Fruit fly (Drosophila melanogaster) whole organism, embryonic: Measurements from ENCODE around the gene CG11698.

Experiments used
- Bdp1 ChIP-seq: fragments of 200-800 bp; sonication (Bioruptor generic); optimal IDR thresholded peaks from 3 replicates; lab custom pipeline; 2016; ENCODE audit warnings: missing biosample characterization, missing genetic modification characterization
- CG10979 ChIP-seq: fragments of 200-800 bp; sonication (Bioruptor generic); optimal IDR thresholded peaks from 2 replicates; lab custom pipeline; 2018; ENCODE audit warnings: missing biosample characterization, mild to moderate bottlenecking, missing genetic modification characterization, moderate library complexity
- CG12219 ChIP-seq: fragments of 200-800 bp; sonication (Bioruptor generic); optimal IDR thresholded peaks from 3 replicates; lab custom pipeline; 2018; ENCODE audit warnings: missing biosample characterization, mild to moderate bottlenecking, missing genetic modification characterization
- CG12744 ChIP-seq: fragments of 200-800 bp; sonication (Bioruptor generic); optimal IDR thresholded peaks from 2 replicates; lab custom pipeline; 2016; ENCODE audit warnings: missing biosample characterization, missing genetic modification characterization
- CG13123 ChIP-seq: fragments of 200-800 bp; sonication (Bioruptor generic); optimal IDR thresholded peaks from 2 replicates; lab custom pipeline; 2016; ENCODE audit warnings: missing biosample characterization, missing genetic modification characterization
- CG14050 ChIP-seq: fragments of 200-800 bp; sonication (Bioruptor generic); IDR thresholded peaks from 3 replicates; pipeline ENCODE4 v1.3.6; 2022; ENCODE audit warnings: missing biosample characterization, missing genetic modification characterization
- CG18011 ChIP-seq: fragments of 200-800 bp; sonication (Bioruptor generic); optimal IDR thresholded peaks from 2 replicates; lab custom pipeline; 2017; ENCODE audit warnings: missing biosample characterization, missing genetic modification characterization, mild to moderate bottlenecking, moderate library complexity, missing genotype
- CG2199 ChIP-seq: fragments of 200-800 bp; sonication (Bioruptor generic); IDR thresholded peaks from 3 replicates; pipeline ENCODE4 v1.3.6; 2022; ENCODE audit warnings: missing biosample characterization, missing genetic modification characterization
- CG30403 ChIP-seq: fragments of 200-800 bp; sonication (Bioruptor generic); optimal IDR thresholded peaks from 3 replicates; lab custom pipeline; 2016; ENCODE audit warnings: missing biosample characterization, missing genetic modification characterization
- CG33557 ChIP-seq: fragments of 200-800 bp; sonication (Bioruptor generic); optimal IDR thresholded peaks from 2 replicates; lab custom pipeline; 2019; ENCODE audit warnings: missing biosample characterization, mild to moderate bottlenecking, missing genetic modification characterization, moderate library complexity
- CG42726 ChIP-seq: fragments of 200-800 bp; sonication (Bioruptor generic); IDR thresholded peaks from 2 replicates; pipeline ENCODE4 v1.3.6; 2022; ENCODE audit warnings: missing biosample characterization, missing genetic modification characterization; ENCODE audit not compliant: partially characterized antibody
- CG6791 ChIP-seq: fragments of 200-800 bp; sonication (Bioruptor generic); IDR thresholded peaks from 3 replicates; pipeline ENCODE4 v1.3.6; 2022; ENCODE audit warnings: missing biosample characterization, missing genetic modification characterization; ENCODE audit not compliant: partially characterized antibody
- D ChIP-seq, 2 experiments: fragments of 200-800 bp in 1 of 2; fragments of >200 bp in 1 of 2; sonication (Bioruptor generic) in 1 of 2; optimal IDR thresholded peaks; 2 replicates in 1 of 2; 3 replicates in 1 of 2; lab custom pipeline; 2017; ENCODE audit warnings: mild to moderate bottlenecking in 1 of 2, missing biosample characterization in 1 of 2, missing genetic modification characterization in 1 of 2, missing genetic modification reagents in 1 of 2
- Dbx ChIP-seq: fragments of 200-800 bp; sonication (Bioruptor generic); IDR thresholded peaks from 3 replicates; pipeline ENCODE4 v1.3.6; 2022; ENCODE audit warnings: missing biosample characterization, missing genetic modification characterization
- Doc2 ChIP-seq: fragments of 200-800 bp; sonication (Bioruptor generic); IDR thresholded peaks from 2 replicates; pipeline ENCODE4 v1.3.6; 2022; ENCODE audit warnings: missing biosample characterization, missing genetic modification characterization
- Dref ChIP-seq: fragments of 200-800 bp; sonication (Bioruptor generic); IDR thresholded peaks from 2 replicates; pipeline ENCODE4 v1.3.6; 2022; ENCODE audit warnings: missing biosample characterization, missing genetic modification characterization
- Ets97D ChIP-seq: fragments of 200-800 bp; sonication (Bioruptor generic); optimal IDR thresholded peaks from 3 replicates; lab custom pipeline; 2016; ENCODE audit warnings: missing biosample characterization, missing genetic modification characterization
- HHEX ChIP-seq: fragments of 200-800 bp; sonication (Bioruptor generic); optimal IDR thresholded peaks from 3 replicates; lab custom pipeline; 2017; ENCODE audit warnings: missing biosample characterization, mild to moderate bottlenecking, missing genetic modification characterization, missing genetic modification reagents
- HLH54F ChIP-seq: fragments of 200-800 bp; sonication (Bioruptor generic); optimal IDR thresholded peaks from 3 replicates; lab custom pipeline; 2016; ENCODE audit warnings: missing biosample characterization, missing genetic modification characterization
- Myb ChIP-seq: fragments of 200-800 bp; sonication (Bioruptor generic); optimal IDR thresholded peaks from 2 replicates; lab custom pipeline; 2016; ENCODE audit warnings: missing biosample characterization, missing genetic modification characterization
- Nf-YB ChIP-seq: fragments of 200-800 bp; sonication (Bioruptor generic); optimal IDR thresholded peaks from 3 replicates; lab custom pipeline; 2019; ENCODE audit warnings: missing biosample characterization, mild to moderate bottlenecking, missing genetic modification characterization, moderate library complexity
- Oli ChIP-seq: fragments of 200-800 bp; sonication (Bioruptor generic); optimal IDR thresholded peaks from 2 replicates; lab custom pipeline; 2018; ENCODE audit warnings: missing biosample characterization, mild to moderate bottlenecking, missing genetic modification characterization, moderate library complexity
- Optix ChIP-seq: fragments of 200-800 bp; sonication (Bioruptor generic); IDR thresholded peaks from 3 replicates; pipeline ENCODE4 v1.3.6; 2022; ENCODE audit warnings: missing biosample characterization, missing genetic modification characterization
- Pdp1 ChIP-seq, 2 experiments: fragments of 200-800 bp; sonication (Bioruptor generic); optimal IDR thresholded peaks; 3 replicates each; lab custom pipeline; 2016; ENCODE audit warnings: missing biosample characterization in 2 of 2, missing genetic modification characterization in 2 of 2, mild to moderate bottlenecking in 1 of 2, moderate library complexity in 1 of 2
- Ptx1 ChIP-seq: fragments of 200-800 bp; sonication (Bioruptor generic); IDR thresholded peaks from 2 replicates; pipeline ENCODE4 v1.3.6; 2022; ENCODE audit warnings: missing biosample characterization, missing genetic modification characterization
- Rfx ChIP-seq: fragments of 200-800 bp; sonication (Bioruptor generic); IDR thresholded peaks from 2 replicates; pipeline ENCODE4 v1.3.6; 2022; ENCODE audit warnings: missing biosample characterization, missing genetic modification characterization
- Sry-δ ChIP-seq: fragments of 200-800 bp; sonication (Bioruptor generic); optimal IDR thresholded peaks from 2 replicates; lab custom pipeline; 2016; ENCODE audit warnings: missing biosample characterization, missing genetic modification characterization
- ci ChIP-seq: fragments of 200-800 bp; sonication (Bioruptor generic); IDR thresholded peaks from 3 replicates; pipeline ENCODE4 v1.3.6; 2022; ENCODE audit warnings: missing biosample characterization, missing genetic modification characterization
- crp ChIP-seq, 2 experiments: fragments of 200-800 bp; sonication (Bioruptor generic); optimal IDR thresholded peaks; 2 replicates in 1 of 2; 3 replicates in 1 of 2; lab custom pipeline; 2017; ENCODE audit warnings: missing biosample characterization in 2 of 2, missing genetic modification characterization in 2 of 2, mild to moderate bottlenecking in 1 of 2, moderate library complexity in 1 of 2
- disco-r ChIP-seq: fragments of 200-800 bp; sonication (Bioruptor generic); optimal IDR thresholded peaks from 2 replicates; lab custom pipeline; 2016; ENCODE audit warnings: missing biosample characterization, missing genetic modification characterization
- ewg ChIP-seq: fragments of 200-800 bp; sonication (Bioruptor generic); optimal IDR thresholded peaks from 3 replicates; lab custom pipeline; 2017; ENCODE audit warnings: mild to moderate bottlenecking, missing biosample characterization, missing genetic modification reagents, missing genetic modification characterization
- exex ChIP-seq: fragments of 200-800 bp; sonication (Bioruptor generic); optimal IDR thresholded peaks from 4 replicates; lab custom pipeline; 2018; ENCODE audit warnings: missing biosample characterization, mild to moderate bottlenecking, missing genetic modification characterization, moderate library complexity
- fd64A ChIP-seq: fragments of 200-800 bp; sonication (Bioruptor generic); optimal IDR thresholded peaks from 3 replicates; lab custom pipeline; 2018; ENCODE audit warnings: missing biosample characterization, mild to moderate bottlenecking, missing genetic modification characterization
- gcm ChIP-seq: fragments of 200-800 bp; sonication (Bioruptor generic); optimal IDR thresholded peaks from 2 replicates; lab custom pipeline; 2019; ENCODE audit warnings: missing biosample characterization, mild to moderate bottlenecking, missing genetic modification characterization, moderate library complexity
- gem ChIP-seq: fragments of 200-800 bp; sonication (Bioruptor generic); optimal IDR thresholded peaks from 2 replicates; lab custom pipeline; 2019; ENCODE audit warnings: missing biosample characterization, mild to moderate bottlenecking, missing genetic modification characterization, moderate library complexity
- grn ChIP-seq: fragments of 200-800 bp; sonication (Bioruptor generic); optimal IDR thresholded peaks from 3 replicates; lab custom pipeline; 2017; ENCODE audit warnings: missing biosample characterization, missing genetic modification characterization
- ken ChIP-seq: fragments of 200-800 bp; sonication (Bioruptor generic); IDR thresholded peaks from 3 replicates; pipeline ENCODE4 v1.3.6; 2022; ENCODE audit warnings: missing biosample characterization, missing genetic modification characterization
- lilli ChIP-seq: fragments of 200-800 bp; sonication (Bioruptor generic); optimal IDR thresholded peaks from 3 replicates; lab custom pipeline; 2016; ENCODE audit warnings: missing biosample characterization, missing genetic modification characterization
- lola ChIP-seq, 3 experiments: fragments of >200 bp in 2 of 3; fragments of 200-800 bp in 1 of 3; sonication (Bioruptor generic) in 1 of 3; optimal IDR thresholded peaks; 2 replicates each; lab custom pipeline; 2017 to 2019; ENCODE audit warnings: missing biosample characterization in 3 of 3, missing genetic modification characterization in 3 of 3, mild to moderate bottlenecking in 1 of 3, moderate library complexity in 1 of 3
- mirr ChIP-seq: fragments of 200-800 bp; sonication (Bioruptor generic); optimal IDR thresholded peaks from 3 replicates; lab custom pipeline; 2018; ENCODE audit warnings: missing biosample characterization, mild to moderate bottlenecking, missing genetic modification characterization
- org-1 ChIP-seq: fragments of 200-800 bp; sonication (Bioruptor generic); optimal IDR thresholded peaks from 2 replicates; lab custom pipeline; 2017; ENCODE audit warnings: missing biosample characterization, missing genetic modification characterization
- scrt ChIP-seq: fragments of 200-800 bp; sonication (Bioruptor generic); optimal IDR thresholded peaks from 2 replicates; lab custom pipeline; 2018; ENCODE audit warnings: missing biosample characterization, mild to moderate bottlenecking, missing genetic modification characterization, moderate library complexity
- sna ChIP-seq: fragments of 200-800 bp; sonication (Bioruptor generic); IDR thresholded peaks from 2 replicates; pipeline ENCODE4 v1.3.6; 2022; ENCODE audit warnings: missing biosample characterization, missing genetic modification characterization; ENCODE audit not compliant: partially characterized antibody
- trh ChIP-seq: fragments of 200-800 bp; sonication (Bioruptor generic); optimal IDR thresholded peaks from 2 replicates; lab custom pipeline; 2016; ENCODE audit warnings: missing biosample characterization, missing genetic modification characterization
- zf30C ChIP-seq: fragments of 200-800 bp; sonication (Bioruptor generic); optimal IDR thresholded peaks from 3 replicates; lab custom pipeline; 2018; ENCODE audit warnings: missing biosample characterization, mild to moderate bottlenecking, missing genetic modification characterization
- zfh1 ChIP-seq: fragments of 200-800 bp; sonication (Bioruptor generic); IDR thresholded peaks from 3 replicates; pipeline ENCODE4 v1.3.6; 2022; ENCODE audit warnings: missing biosample characterization, missing genetic modification characterization

Gene CG11698

dm6 chr3R:8285727-8286344, 26.2 kb upstream of the CG11698 start (continued):
- TF ChIP-seq CG42726 (GFP tag; lab: Robert Waterston, UW) (no peak), lola (GFP tag; optimal IDR thresholded peaks at IDR 0.05; lab: Kevin White, UChicago) (peak in 1 of 3 experiments; percentile 11), CG12744 (GFP tag; lab: Kevin White, UChicago) (no peak), CG10979 (peak; percentile 42), exex (tag; lab: Kevin White, UChicago) (no peak), mirr (no peak), disco-r (no peak)

- TF ChIP-seq Dref (GFP tag; lab: Robert Waterston, UW) (peak; percentile 18; the same call in 1 of the 2 replicates), Bdp1 (GFP tag; lab: Kevin White, UChicago) (no peak)
Observed at dm6 chr3R:8287697-8288096, 24.3 kb upstream of the CG11698 start, which contains the start of gene Nazo. TSS of gene Nazo (plus strand) at chr3R:8287876.

- no peak for TF ChIP-seq scrt (GFP tag; lab: Kevin White, UChicago)
- no peak for TF ChIP-seq Optix (GFP tag; lab: Robert Waterston, UW)
- no peak for TF ChIP-seq Rfx (GFP tag; lab: Robert Waterston, UW)
- TF ChIP-seq CG18011 (GFP tag; lab: Kevin White, UChicago) = no peak
- no peak for TF ChIP-seq org-1
- no peak for TF ChIP-seq CG14050 (GFP tag; lab: Robert Waterston, UW)
- TF ChIP-seq Oli (tag; lab: Kevin White, UChicago) = no peak
- TF ChIP-seq Sry-δ (GFP tag; lab: Kevin White, UChicago) = no peak
- TF ChIP-seq crp (GFP tag; optimal IDR thresholded peaks at IDR 0.05; lab: Kevin White, UChicago) = no peak
- no peak for TF ChIP-seq CG12219 (GFP tag; lab: Kevin White, UChicago)
- no peak for TF ChIP-seq gcm
- 0 out of 2 replicates have a peak, but pooled peaks have one; percentile 14 for TF ChIP-seq Ptx1 (GFP tag; lab: Robert Waterston, UW)
- TF ChIP-seq ewg (GFP tag; lab: Kevin White, UChicago) = no peak
- TF ChIP-seq zf30C (GFP tag; lab: Kevin White, UChicago) = peak; percentile 92
- no peak for TF ChIP-seq Ets97D
- TF ChIP-seq trh = no peak
- TF ChIP-seq sna = no peak
- TF ChIP-seq fd64A (GFP tag; lab: Kevin White, UChicago) = no peak
- 0 out of 3 replicates have a peak, but pooled peaks have one; percentile 38 for TF ChIP-seq CG2199 (GFP tag; lab: Robert Waterston, UW)
- TF ChIP-seq CG30403 (GFP tag; lab: Kevin White, UChicago) = no peak
- TF ChIP-seq D (optimal IDR thresholded peaks at IDR 0.05; lab: Kevin White, UChicago) = no peak
- TF ChIP-seq D (GFP tag; optimal IDR thresholded peaks at IDR 0.05; lab: Kevin White, UChicago) = no peak
- no peak for TF ChIP-seq CG33557
- no peak for TF ChIP-seq Doc2 (GFP tag; lab: Robert Waterston, UW)
- no peak for TF ChIP-seq Nf-YB (GFP tag; lab: Kevin White, UChicago)
- TF ChIP-seq ken (GFP tag; lab: Robert Waterston, UW) = no peak
- no peak for TF ChIP-seq CG6791 (GFP tag; lab: Robert Waterston, UW)
- TF ChIP-seq CG13123 (GFP tag; lab: Kevin White, UChicago) = no peak
- 0 out of 3 replicates have a peak, but pooled peaks have one; percentile 6 for TF ChIP-seq zfh1 (GFP tag; lab: Robert Waterston, UW)
- no peak for TF ChIP-seq Myb
- no peak for TF ChIP-seq lilli (GFP tag; lab: Kevin White, UChicago)
- no peak for TF ChIP-seq Pdp1 (GFP tag; optimal IDR thresholded peaks at IDR 0.05; lab: Kevin White, UChicago)
- TF ChIP-seq gem (tag; lab: Kevin White, UChicago) = no peak
- no peak for TF ChIP-seq HHEX
- TF ChIP-seq Dbx (GFP tag; lab: Robert Waterston, UW) = no peak
- TF ChIP-seq ci (GFP tag; lab: Robert Waterston, UW) = peak; percentile 30; the same call in 1 of the 3 replicates
- no peak for TF ChIP-seq HLH54F
- peak; percentile 25 for TF ChIP-seq grn (GFP tag; lab: Kevin White, UChicago)
Observed at dm6 chr3R:8288790-8289189, 23.2 kb upstream of the CG11698 start.
